Fruit fly (Drosophila melanogaster) whole organism, embryonic: ENCODE data around the gene Wdr59.
A peak's percentile ranks its signal among the peaks of the same experiment; 100 is the strongest.

Source experiments
- Adf1 ChIP-seq: fragments of 200-800 bp; sonication (Bioruptor generic); IDR thresholded peaks from 2 replicates; pipeline ENCODE4 v1.3.6; 2022; ENCODE audit warnings: missing biosample characterization, missing genetic modification characterization
- B-H1 ChIP-seq: fragments of 200-800 bp; sonication (Bioruptor generic); IDR thresholded peaks from 3 replicates; pipeline ENCODE4 v1.3.6; 2022; ENCODE audit warnings: missing biosample characterization, missing genetic modification characterization
- Bdp1 ChIP-seq: fragments of 200-800 bp; sonication (Bioruptor generic); optimal IDR thresholded peaks from 3 replicates; lab custom pipeline; 2016; ENCODE audit warnings: missing biosample characterization, missing genetic modification characterization
- CG10321 ChIP-seq: fragments of 200-800 bp; sonication (Bioruptor generic); IDR thresholded peaks from 2 replicates; pipeline ENCODE4 v1.3.6; 2022; ENCODE audit warnings: missing biosample characterization, missing genetic modification characterization
- CG12104 ChIP-seq: fragments of 200-800 bp; sonication (Bioruptor generic); optimal IDR thresholded peaks from 3 replicates; lab custom pipeline; 2016; ENCODE audit warnings: missing biosample characterization, missing genetic modification characterization
- CG15269 ChIP-seq: fragments of 200-800 bp; sonication (Bioruptor generic); optimal IDR thresholded peaks from 2 replicates; lab custom pipeline; 2018; ENCODE audit warnings: missing biosample characterization, mild to moderate bottlenecking, missing genetic modification characterization, moderate library complexity
- CG16779 ChIP-seq: fragments of 200-800 bp; sonication (Bioruptor generic); IDR thresholded peaks from 2 replicates; pipeline ENCODE4 v1.3.6; 2022; ENCODE audit warnings: missing biosample characterization, missing genetic modification characterization
- CG17568 ChIP-seq: fragments of 200-800 bp; sonication (Bioruptor generic); optimal IDR thresholded peaks from 2 replicates; lab custom pipeline; 2018; ENCODE audit warnings: missing biosample characterization, mild to moderate bottlenecking, missing genetic modification characterization, moderate library complexity
- CG18262 ChIP-seq: fragments of 200-800 bp; optimal IDR thresholded peaks from 3 replicates; lab custom pipeline; 2019; ENCODE audit warnings: missing biosample characterization, mild to moderate bottlenecking, missing genetic modification characterization, moderate library complexity
- CG18764 ChIP-seq: fragments of 200-800 bp; sonication (Bioruptor generic); optimal IDR thresholded peaks from 3 replicates; lab custom pipeline; 2016; ENCODE audit warnings: missing biosample characterization, missing genetic modification characterization
- CG2875 ChIP-seq: fragments of 200-800 bp; sonication (Bioruptor generic); optimal IDR thresholded peaks from 2 replicates; lab custom pipeline; 2017; ENCODE audit warnings: missing biosample characterization, mild to moderate bottlenecking, missing genetic modification characterization, missing genetic modification reagents
- CG34376 ChIP-seq: fragments of 200-800 bp; sonication (Bioruptor generic); optimal IDR thresholded peaks from 2 replicates; lab custom pipeline; 2018; ENCODE audit warnings: missing biosample characterization, mild to moderate bottlenecking, missing genetic modification characterization
- CG6175 ChIP-seq: fragments of 200-800 bp; sonication (Bioruptor generic); IDR thresholded peaks from 3 replicates; pipeline ENCODE4 v1.3.6; 2022; ENCODE audit warnings: missing biosample characterization, missing genetic modification characterization
- CG6654 ChIP-seq: fragments of 200-800 bp; sonication (Bioruptor generic); optimal IDR thresholded peaks from 2 replicates; lab custom pipeline; 2017; ENCODE audit warnings: missing biosample characterization, mild to moderate bottlenecking, missing genetic modification characterization
- CG6683 ChIP-seq: fragments of 200-800 bp; sonication (Bioruptor generic); optimal IDR thresholded peaks from 2 replicates; lab custom pipeline; 2017; ENCODE audit warnings: missing biosample characterization, mild to moderate bottlenecking, missing genetic modification characterization, missing genetic modification reagents
- CG6813 ChIP-seq: fragments of 200-800 bp; sonication (Bioruptor generic); optimal IDR thresholded peaks from 2 replicates; lab custom pipeline; 2017; ENCODE audit warnings: missing biosample characterization, missing genetic modification characterization, mild to moderate bottlenecking, moderate library complexity, missing genetic modification reagents
- CG7987 ChIP-seq: fragments of 200-800 bp; sonication (Bioruptor generic); optimal IDR thresholded peaks from 2 replicates; lab custom pipeline; 2018; ENCODE audit warnings: missing biosample characterization, mild to moderate bottlenecking, missing genetic modification characterization, moderate library complexity
- Camta ChIP-seq: fragments of 200-800 bp; sonication (Bioruptor generic); optimal IDR thresholded peaks from 2 replicates; lab custom pipeline; 2016; ENCODE audit warnings: missing biosample characterization, missing genetic modification characterization
- Chrac-16 ChIP-seq: fragments of 200-800 bp; sonication (Bioruptor generic); optimal IDR thresholded peaks from 3 replicates; lab custom pipeline; 2016; ENCODE audit warnings: missing biosample characterization, missing genetic modification characterization
- D19B ChIP-seq: fragments of 200-800 bp; sonication (Bioruptor generic); optimal IDR thresholded peaks from 2 replicates; lab custom pipeline; 2017; ENCODE audit warnings: missing biosample characterization, mild to moderate bottlenecking, missing genetic modification characterization
- Dip3 ChIP-seq: fragments of 200-800 bp; sonication (Bioruptor generic); optimal IDR thresholded peaks from 3 replicates; lab custom pipeline; 2016; ENCODE audit warnings: missing biosample characterization, missing genetic modification characterization
- Fer3 ChIP-seq: fragments of 200-800 bp; sonication (Bioruptor generic); optimal IDR thresholded peaks from 2 replicates; lab custom pipeline; 2018; ENCODE audit warnings: missing biosample characterization, mild to moderate bottlenecking, missing genetic modification characterization, moderate library complexity
- H2.0 ChIP-seq: fragments of 200-800 bp; sonication (Bioruptor generic); IDR thresholded peaks from 2 replicates; pipeline ENCODE4 v1.3.6; 2022; ENCODE audit warnings: missing biosample characterization, missing genetic modification characterization
- Hey ChIP-seq: fragments of 200-800 bp; sonication (Bioruptor generic); optimal IDR thresholded peaks from 3 replicates; lab custom pipeline; 2018; ENCODE audit warnings: missing biosample characterization, mild to moderate bottlenecking, missing genetic modification characterization
- Hsf ChIP-seq: fragments of 200-800 bp; sonication (Bioruptor generic); optimal IDR thresholded peaks from 3 replicates; lab custom pipeline; 2016; ENCODE audit warnings: missing biosample characterization, missing genetic modification characterization
- Med ChIP-seq: fragments of 200-800 bp; sonication (Bioruptor generic); peaks from one replicate; lab custom pipeline; 2016; ENCODE audit warnings: missing biosample characterization, missing genetic modification characterization, mild to moderate bottlenecking, inconsistent platforms, moderate library complexity
- NK7.1 ChIP-seq: fragments of 200-800 bp; sonication (Bioruptor generic); optimal IDR thresholded peaks from 3 replicates; lab custom pipeline; 2016; ENCODE audit warnings: missing biosample characterization, missing genetic modification characterization
- NfI ChIP-seq: fragments of 200-800 bp; sonication (Bioruptor generic); optimal IDR thresholded peaks from 3 replicates; lab custom pipeline; 2018; ENCODE audit warnings: missing biosample characterization, mild to moderate bottlenecking, missing genetic modification characterization, moderate library complexity
- Side ChIP-seq: fragments of 200-800 bp; sonication (Bioruptor generic); optimal IDR thresholded peaks from 2 replicates; lab custom pipeline; 2016; ENCODE audit warnings: missing biosample characterization, missing genetic modification characterization
- Sin3A ChIP-seq: fragments of >200 bp; optimal IDR thresholded peaks from 2 replicates; lab custom pipeline; 2018
- Vsx1 ChIP-seq: fragments of 200-800 bp; sonication (Bioruptor generic); optimal IDR thresholded peaks from 2 replicates; lab custom pipeline; 2017; ENCODE audit warnings: missing biosample characterization, mild to moderate bottlenecking, missing genetic modification characterization, missing genetic modification reagents
- ase ChIP-seq: fragments of 200-800 bp; sonication (Bioruptor generic); IDR thresholded peaks from 3 replicates; pipeline ENCODE4 v1.3.6; 2022; ENCODE audit warnings: missing biosample characterization, missing genetic modification characterization
- bcd ChIP-seq: fragments of 200-800 bp; sonication (Bioruptor generic); optimal IDR thresholded peaks from 2 replicates; lab custom pipeline; 2017; ENCODE audit warnings: missing biosample characterization, mild to moderate bottlenecking, missing genetic modification characterization
- chif ChIP-seq, 2 experiments: fragments of 200-800 bp; sonication (Bioruptor generic); optimal IDR thresholded peaks; 3 replicates each; lab custom pipeline; 2016; ENCODE audit warnings: missing biosample characterization in 2 of 2, missing genetic modification characterization in 2 of 2
- croc ChIP-seq: fragments of 200-800 bp; sonication (Bioruptor generic); conservative IDR thresholded peaks from 3 replicates; pipeline ENCODE4 v1.3.6; 2022; ENCODE audit warnings: missing biosample characterization, missing genetic modification characterization
- dpn ChIP-seq, 2 experiments: fragments of 200-800 bp; sonication (Bioruptor generic); optimal IDR thresholded peaks; 3 replicates each; lab custom pipeline; 2016; ENCODE audit warnings: missing biosample characterization in 2 of 2, missing genetic modification characterization in 2 of 2
- gce ChIP-seq: fragments of 200-800 bp; sonication (Bioruptor generic); IDR thresholded peaks from 3 replicates; pipeline ENCODE4 v1.3.6; 2022; ENCODE audit warnings: missing biosample characterization, missing genetic modification characterization
- gsb-n ChIP-seq: fragments of 200-800 bp; sonication (Bioruptor generic); optimal IDR thresholded peaks from 3 replicates; lab custom pipeline; 2018; ENCODE audit warnings: missing biosample characterization, mild to moderate bottlenecking, missing genetic modification characterization
- ind ChIP-seq: fragments of 200-800 bp; sonication (Bioruptor generic); optimal IDR thresholded peaks from 3 replicates; lab custom pipeline; 2016; ENCODE audit warnings: missing biosample characterization, missing genetic modification characterization
- jumu ChIP-seq: fragments of 200-800 bp; sonication (Bioruptor generic); optimal IDR thresholded peaks from 3 replicates; lab custom pipeline; 2016; ENCODE audit warnings: missing biosample characterization, missing genetic modification characterization
- lov ChIP-seq, 2 experiments: fragments of 200-800 bp in 1 of 2; fragments of >200 bp in 1 of 2; sonication (Bioruptor generic) in 1 of 2; IDR thresholded peaks in 1 of 2; optimal IDR thresholded peaks in 1 of 2; 2 replicates in 1 of 2; 3 replicates in 1 of 2; pipeline versions ENCODE4 v1.3.6 to Lab custom; 2017 to 2022; ENCODE audit warnings: missing biosample characterization in 1 of 2, missing genetic modification characterization in 1 of 2
- mam ChIP-seq: fragments of 200-800 bp; sonication (Bioruptor generic); optimal IDR thresholded peaks from 3 replicates; lab custom pipeline; 2016; ENCODE audit warnings: missing biosample characterization, missing genetic modification characterization
- pan ChIP-seq, 4 experiments: fragments of >200 bp in 3 of 4; fragments of 200-800 bp in 1 of 4; sonication (Bioruptor generic) in 1 of 4; optimal IDR thresholded peaks in 3 of 4; IDR thresholded peaks in 1 of 4; 2 replicates each; pipeline versions ENCODE4 v1.3.6 to Lab custom; 2017 to 2022; ENCODE audit warnings: missing biosample characterization in 2 of 4, missing genetic modification characterization in 2 of 4, mixed read lengths in 1 of 4
- pros ChIP-seq: fragments of 200-800 bp; sonication (Bioruptor generic); optimal IDR thresholded peaks from 3 replicates; lab custom pipeline; 2019; ENCODE audit warnings: missing biosample characterization, mild to moderate bottlenecking, missing genetic modification characterization, moderate library complexity
- pzg ChIP-seq: fragments of 200-800 bp; sonication (Bioruptor generic); optimal IDR thresholded peaks from 3 replicates; lab custom pipeline; 2018; ENCODE audit warnings: missing biosample characterization, mild to moderate bottlenecking, missing genetic modification characterization, moderate library complexity
- scrt ChIP-seq: fragments of 200-800 bp; sonication (Bioruptor generic); optimal IDR thresholded peaks from 2 replicates; lab custom pipeline; 2018; ENCODE audit warnings: missing biosample characterization, mild to moderate bottlenecking, missing genetic modification characterization, moderate library complexity
- slou ChIP-seq: fragments of 200-800 bp; sonication (Bioruptor generic); optimal IDR thresholded peaks from 3 replicates; lab custom pipeline; 2016; ENCODE audit warnings: missing biosample characterization, missing genetic modification characterization
- tup ChIP-seq: fragments of 200-800 bp; sonication (Bioruptor generic); optimal IDR thresholded peaks from 2 replicates; lab custom pipeline; 2016; ENCODE audit warnings: missing biosample characterization, mild to moderate bottlenecking, missing genetic modification characterization, moderate library complexity
- yki ChIP-seq: fragments of >200 bp; optimal IDR thresholded peaks from 3 replicates; lab custom pipeline; 2018

Wdr59 gene

dm6 chr2L:11057333-11058110 lies 33.7 kb upstream of the Wdr59 start (continued):
- TF ChIP-seq CG10321 (GFP tag; lab: Robert Waterston, UW) (peak; percentile 65), H2.0 (GFP tag; lab: Robert Waterston, UW) (peak; percentile 84), CG34376 (GFP tag; lab: Kevin White, UChicago) (peak; percentile 53), Fer3 (tag; lab: Kevin White, UChicago) (peak; percentile 44), tup (GFP tag; lab: Kevin White, UChicago) (peak; percentile 55), CG7987 (GFP tag; lab: Kevin White, UChicago) (peak; percentile 1), CG18764 (GFP tag; lab: Kevin White, UChicago) (no peak), CG17568 (GFP tag; lab: Kevin White, UChicago) (peak; percentile 72), scrt (GFP tag; lab: Kevin White, UChicago) (peak; percentile 53), Sin3A (lab: Kevin White, UChicago) (no peak), Bdp1 (GFP tag; lab: Kevin White, UChicago) (peak; percentile 46), pzg (no peak), CG6813 (GFP tag; lab: Kevin White, UChicago) (no peak), ase (GFP tag; lab: Robert Waterston, UW) (peak; percentile 53; the same call in 1 of the 3 replicates), CG18262 (tag; lab: Kevin White, UChicago) (peak; percentile 92), gce (GFP tag; lab: Robert Waterston, UW) (peak; percentile 50; the same call in 1 of the 3 replicates), CG2875 (GFP tag; lab: Kevin White, UChicago) (peak; percentile 60), Med (peak; percentile 87), Camta (GFP tag; lab: Kevin White, UChicago) (peak; percentile 47), slou (GFP tag; lab: Kevin White, UChicago) (no peak), mam (peak; percentile 46), croc (GFP tag; lab: Robert Waterston, UW) (peak; percentile 40), jumu (GFP tag; lab: Kevin White, UChicago) (peak; percentile 46), CG6175 (GFP tag; lab: Robert Waterston, UW) (no peak), CG12104 (peak; percentile 62), dpn (GFP tag; optimal IDR thresholded peaks at IDR 0.05; lab: Kevin White, UChicago) (peak; percentile 43 to 86), ind (peak; percentile 40), Chrac-16 (GFP tag; lab: Kevin White, UChicago) (peak; percentile 72), gsb-n (tag; lab: Kevin White, UChicago) (peak; percentile 50), Vsx1 (GFP tag; lab: Kevin White, UChicago) (no peak), pan (optimal IDR thresholded peaks at IDR 0.05; lab: Kevin White, UChicago) (no peak), pan (GFP tag; optimal IDR thresholded peaks at IDR 0.05 in 1 of 2, IDR thresholded peaks at IDR 0.05 in 1 of 2) (peak in 1 of 2 experiments; percentile 63), yki (lab: Kevin White, UChicago) (peak; percentile 5), Hey (no peak), CG15269 (tag; lab: Kevin White, UChicago) (peak; percentile 81), CG6654 (peak; percentile 40), Side (GFP tag; lab: Kevin White, UChicago) (peak; percentile 22), CG6683 (GFP tag; lab: Kevin White, UChicago) (peak; percentile 40), lov (optimal IDR thresholded peaks at IDR 0.05; lab: Kevin White, UChicago) (no peak), lov (GFP tag; IDR thresholded peaks at IDR 0.05; lab: Robert Waterston, UW) (no peak; the same call in 2 of the 3 replicates), NfI (peak; percentile 79), CG16779 (GFP tag; lab: Robert Waterston, UW) (no peak), pros (GFP tag; lab: Kevin White, UChicago) (no peak), Adf1 (peak; percentile 29), chif (GFP tag; optimal IDR thresholded peaks at IDR 0.05; lab: Kevin White, UChicago) (peak; percentile 69 to 84), NK7.1 (GFP tag; lab: Kevin White, UChicago) (no peak), bcd (peak; percentile 55), D19B (GFP tag; lab: Kevin White, UChicago) (peak; percentile 5), B-H1 (peak; percentile 71), Hsf (GFP tag; lab: Kevin White, UChicago) (peak; percentile 81), Dip3 (GFP tag; lab: Kevin White, UChicago) (peak; percentile 26)
